Fruit fly (Drosophila melanogaster) whole organism, embryonic: Measurements from ENCODE around the gene dunk.

ENCODE experiments used
- Aef1 ChIP-seq: fragments of 200-800 bp; sonication (Bioruptor generic); IDR thresholded peaks from 3 replicates; pipeline ENCODE4 v1.3.6; 2022; ENCODE audit warnings: missing biosample characterization, missing genetic modification characterization
- Atf3 ChIP-seq: fragments of 200-800 bp; sonication (Bioruptor generic); optimal IDR thresholded peaks from 3 replicates; lab custom pipeline; 2016; ENCODE audit warnings: missing biosample characterization, missing genetic modification characterization
- CG34224 ChIP-seq: fragments of 200-800 bp; sonication (Bioruptor generic); IDR thresholded peaks from 3 replicates; pipeline ENCODE4 v1.3.6; 2022; ENCODE audit warnings: missing biosample characterization, missing genetic modification characterization; ENCODE audit not compliant: partially characterized antibody
- CG7357 ChIP-seq: fragments of 200-800 bp; sonication (Bioruptor generic); IDR thresholded peaks from 3 replicates; pipeline ENCODE4 v1.3.6; 2022; ENCODE audit warnings: missing biosample characterization, missing genetic modification characterization
- CG9609 ChIP-seq: fragments of 200-800 bp; sonication (Bioruptor generic); optimal IDR thresholded peaks from 3 replicates; lab custom pipeline; 2016; ENCODE audit warnings: missing biosample characterization, missing genetic modification characterization
- CrebB ChIP-seq: fragments of 200-800 bp; sonication (Bioruptor generic); optimal IDR thresholded peaks from 3 replicates; lab custom pipeline; 2018; ENCODE audit warnings: missing biosample characterization, mild to moderate bottlenecking, missing genetic modification characterization
- Optix ChIP-seq: fragments of 200-800 bp; sonication (Bioruptor generic); IDR thresholded peaks from 3 replicates; pipeline ENCODE4 v1.3.6; 2022; ENCODE audit warnings: missing biosample characterization, missing genetic modification characterization
- ash1 ChIP-seq: fragments of 200-800 bp; sonication (Bioruptor generic); optimal IDR thresholded peaks from 2 replicates; lab custom pipeline; 2018; ENCODE audit warnings: missing biosample characterization, mild to moderate bottlenecking, missing genetic modification characterization
- bcd ChIP-seq: fragments of 200-800 bp; sonication (Bioruptor generic); optimal IDR thresholded peaks from 2 replicates; lab custom pipeline; 2017; ENCODE audit warnings: missing biosample characterization, mild to moderate bottlenecking, missing genetic modification characterization
- cato ChIP-seq: fragments of 200-800 bp; sonication (Bioruptor generic); optimal IDR thresholded peaks from 2 replicates; lab custom pipeline; 2016; ENCODE audit warnings: missing biosample characterization, missing genetic modification characterization, borderline replicate concordance
- jumu ChIP-seq: fragments of 200-800 bp; sonication (Bioruptor generic); optimal IDR thresholded peaks from 3 replicates; lab custom pipeline; 2016; ENCODE audit warnings: missing biosample characterization, missing genetic modification characterization
- psq ChIP-seq: fragments of 200-800 bp; sonication (Bioruptor generic); optimal IDR thresholded peaks from 2 replicates; lab custom pipeline; 2017; ENCODE audit warnings: missing biosample characterization, missing genetic modification characterization

dm6 chr2L:22144127-22144526, 7.3 kb upstream of the dunk start:
- TF ChIP-seq psq (no peak), CG7357 (GFP tag; lab: Robert Waterston, UW) (no peak), jumu (GFP tag; lab: Kevin White, UChicago) (no peak), cato (no peak), CG9609 (GFP tag; lab: Kevin White, UChicago) (no peak), Optix (GFP tag; lab: Robert Waterston, UW) (no peak), CG34224 (0 out of 3 replicates have a peak, but pooled peaks have one; percentile 13), bcd (GFP tag; lab: Kevin White, UChicago) (no peak), Atf3 (GFP tag; lab: Kevin White, UChicago) (no peak), CrebB (tag; lab: Kevin White, UChicago) (peak; percentile 2), Aef1 (GFP tag; lab: Robert Waterston, UW) (no peak), ash1 (GFP tag; lab: Kevin White, UChicago) (peak; percentile 25)
